Fruit fly (Drosophila melanogaster) whole organism, pupa: ENCODE data around the gene GABA-B-R1.

ENCODE experiments used
- EcR ChIP-seq: fragments of 200-800 bp; sonication (Bioruptor generic); optimal IDR thresholded peaks from 3 replicates; lab custom pipeline; 2019; ENCODE audit warnings: missing biosample characterization, missing genetic modification characterization, mild to moderate bottlenecking, moderate library complexity, missing genetic modification reagents
- Pif1B ChIP-seq: fragments of 200-800 bp; sonication (Bioruptor generic); optimal IDR thresholded peaks from 3 replicates; lab custom pipeline; 2016; ENCODE audit warnings: missing biosample characterization, missing genetic modification characterization
- fd96Ca ChIP-seq: fragments of 200-800 bp; sonication (Bioruptor generic); IDR thresholded peaks from 3 replicates; pipeline ENCODE4 v1.3.6; 2022; ENCODE audit warnings: missing biosample characterization, missing genetic modification characterization
- gl ChIP-seq: fragments of 200-800 bp; sonication (Bioruptor generic); optimal IDR thresholded peaks from 2 replicates; lab custom pipeline; 2018; ENCODE audit warnings: missing biosample characterization, mild to moderate bottlenecking, missing genetic modification characterization

dm6 chr2L:15060580-15061005 lies 44.5 kb downstream of the GABA-B-R1 start, which contains the start of gene TfIIS:
- TF ChIP-seq gl (no peak), Pif1B (GFP tag; lab: Kevin White, UChicago) (no peak), EcR (GFP tag; lab: Kevin White, UChicago) (no peak), fd96Ca (no peak)
